Fruit fly (Drosophila melanogaster): ENCODE measurements around the gene PH4alphaMP.

The PH4alphaMP gene

dm6 chr3R:30525629-30526028 is 29.7 kb upstream of the PH4alphaMP start:
- TF ChIP-seq usp (GFP tag; optimal IDR thresholded peaks at IDR 0.05) (no peak), Dll (optimal IDR thresholded peaks at IDR 0.05) (no peak)

dm6 chr3R:30518274-30518873 is 22.4 kb upstream of the PH4alphaMP start:
- TF ChIP-seq Dll (optimal IDR thresholded peaks at IDR 0.05) (no peak), EcR (GFP tag; optimal IDR thresholded peaks at IDR 0.05) (no peak), usp (GFP tag; optimal IDR thresholded peaks at IDR 0.05) (no peak), psq (optimal IDR thresholded peaks at IDR 0.05) (no peak), pan (optimal IDR thresholded peaks at IDR 0.05) (no peak), CG8478 (optimal IDR thresholded peaks at IDR 0.05) (no peak)

dm6 chr3R:30514255-30514827 is 18.4 kb upstream of the PH4alphaMP start, which contains the start of the genes CG31524 and CG9698:
Gene CG31524 (minus strand): TSS chr3R:30514355.
Gene CG9698 (plus strand): TSS chr3R:30514777.
- TF ChIP-seq Dll (optimal IDR thresholded peaks at IDR 0.05) (no peak), pan (optimal IDR thresholded peaks at IDR 0.05) (no peak), psq (optimal IDR thresholded peaks at IDR 0.05) (no peak), EcR (GFP tag; optimal IDR thresholded peaks at IDR 0.05) (peak in 1 of 2 experiments; percentile 18), CG8478 (optimal IDR thresholded peaks at IDR 0.05) (no peak), usp (GFP tag; optimal IDR thresholded peaks at IDR 0.05) (no peak)

- TF ChIP-seq EcR (GFP tag; optimal IDR thresholded peaks at IDR 0.05) (no peak), usp (GFP tag; optimal IDR thresholded peaks at IDR 0.05) (no peak), Dll (optimal IDR thresholded peaks at IDR 0.05) (no peak), CG8478 (optimal IDR thresholded peaks at IDR 0.05) (no peak), psq (optimal IDR thresholded peaks at IDR 0.05) (no peak), pan (optimal IDR thresholded peaks at IDR 0.05) (no peak)
Observed at dm6 chr3R:30512114-30512513, 16.2 kb upstream of the PH4alphaMP start, which contains the start of gene PH4alphaNE2. Gene PH4alphaNE2 (minus strand): TSS chr3R:30512214.

dm6 chr3R:30507723-30508122 is 11.8 kb upstream of the PH4alphaMP start, which contains the start of gene CG34041:
Gene CG34041 (plus strand): TSS chr3R:30508023.
- TF ChIP-seq EcR (GFP tag; optimal IDR thresholded peaks at IDR 0.05) = no peak
- no peak for TF ChIP-seq pan (optimal IDR thresholded peaks at IDR 0.05)
- TF ChIP-seq CG8478 (optimal IDR thresholded peaks at IDR 0.05) = no peak
- no peak for TF ChIP-seq usp (GFP tag; optimal IDR thresholded peaks at IDR 0.05)
- TF ChIP-seq psq (optimal IDR thresholded peaks at IDR 0.05) = no peak

- no peak for TF ChIP-seq Dll (optimal IDR thresholded peaks at IDR 0.05)
- no peak for TF ChIP-seq usp (GFP tag; optimal IDR thresholded peaks at IDR 0.05)
- no peak for TF ChIP-seq EcR (GFP tag; optimal IDR thresholded peaks at IDR 0.05)
- TF ChIP-seq psq (optimal IDR thresholded peaks at IDR 0.05) = no peak
- no peak for TF ChIP-seq CG8478 (optimal IDR thresholded peaks at IDR 0.05)
- TF ChIP-seq pan (optimal IDR thresholded peaks at IDR 0.05) = no peak
Observed at dm6 chr3R:30505561-30506037, 9.6 kb upstream of the PH4alphaMP start, which contains the start of the genes PH4alphaSG1 and CG15539. Gene PH4alphaSG1 (minus strand): TSS chr3R:30505661. Gene CG15539 (plus strand): TSS chr3R:30505987.

- TF ChIP-seq CG8478 (optimal IDR thresholded peaks at IDR 0.05) (no peak), EcR (GFP tag; optimal IDR thresholded peaks at IDR 0.05) (no peak), psq (optimal IDR thresholded peaks at IDR 0.05) (no peak), pan (optimal IDR thresholded peaks at IDR 0.05) (no peak), Dll (optimal IDR thresholded peaks at IDR 0.05) (no peak), usp (GFP tag; optimal IDR thresholded peaks at IDR 0.05) (no peak)
Observed at dm6 chr3R:30503406-30503805, 7.5 kb upstream of the PH4alphaMP start, which contains the start of gene CG31371. Gene CG31371 (minus strand): TSS chr3R:30503506.

dm6 chr3R:30501174-30501573 is 5.2 kb upstream of the PH4alphaMP start:
- TF ChIP-seq pan (optimal IDR thresholded peaks at IDR 0.05) = peak; percentile 69
- no peak for TF ChIP-seq EcR (GFP tag; optimal IDR thresholded peaks at IDR 0.05)

- TF ChIP-seq EcR (GFP tag; optimal IDR thresholded peaks at IDR 0.05) (no peak), pan (optimal IDR thresholded peaks at IDR 0.05) (no peak), CG8478 (optimal IDR thresholded peaks at IDR 0.05) (no peak), usp (GFP tag; optimal IDR thresholded peaks at IDR 0.05) (no peak), Dll (optimal IDR thresholded peaks at IDR 0.05) (no peak)
Observed at dm6 chr3R:30500226-30500625, 4.3 kb upstream of the PH4alphaMP start, which contains the start of gene PH4alphaNE1. Gene PH4alphaNE1 (minus strand): TSS chr3R:30500326.

dm6 chr3R:30489797-30490196 is 6.2 kb downstream of the PH4alphaMP start, which contains the start of gene PH4alphaSG2:
Gene PH4alphaSG2 (plus strand): TSS chr3R:30490074.
- TF ChIP-seq Dll (optimal IDR thresholded peaks at IDR 0.05) (no peak), usp (GFP tag; optimal IDR thresholded peaks at IDR 0.05) (no peak), CG8478 (optimal IDR thresholded peaks at IDR 0.05) (no peak), psq (optimal IDR thresholded peaks at IDR 0.05) (no peak), pan (optimal IDR thresholded peaks at IDR 0.05) (no peak), EcR (GFP tag; optimal IDR thresholded peaks at IDR 0.05) (no peak)

- TF ChIP-seq psq (optimal IDR thresholded peaks at IDR 0.05) (no peak), pan (optimal IDR thresholded peaks at IDR 0.05) (no peak), CG8478 (optimal IDR thresholded peaks at IDR 0.05) (no peak), Dll (optimal IDR thresholded peaks at IDR 0.05) (no peak)
Observed at dm6 chr3R:30488663-30489062, 7.3 kb downstream of the PH4alphaMP start, which contains the start of gene Jon99Fi. Gene Jon99Fi (plus strand): TSS chr3R:30488963.

dm6 chr3R:30487828-30488227 is 8.1 kb downstream of the PH4alphaMP start, which contains the start of gene Jon99Fii:
Gene Jon99Fii (minus strand): TSS chr3R:30487928.
- no peak for TF ChIP-seq Dll (optimal IDR thresholded peaks at IDR 0.05)
- no peak for TF ChIP-seq psq (optimal IDR thresholded peaks at IDR 0.05)
- TF ChIP-seq pan (optimal IDR thresholded peaks at IDR 0.05) = no peak
- TF ChIP-seq usp (GFP tag; optimal IDR thresholded peaks at IDR 0.05) = no peak
- no peak for TF ChIP-seq EcR (GFP tag; optimal IDR thresholded peaks at IDR 0.05)
- TF ChIP-seq CG8478 (optimal IDR thresholded peaks at IDR 0.05) = no peak

Measured in whole organism.